Fruit fly (Drosophila melanogaster) whole organism, wandering third instar larva: ENCODE data around the gene CG14294.
A peak's percentile ranks its signal among the peaks of the same experiment; 100 is the strongest.

Experiments
- Abd-B ChIP-seq: fragments of >200 bp; optimal IDR thresholded peaks from 2 replicates; lab custom pipeline; 2017; ENCODE audit warnings: missing biosample characterization, missing genetic modification characterization
- Dfd ChIP-seq: fragments of >200 bp; optimal IDR thresholded peaks from 2 replicates; lab custom pipeline; 2017; ENCODE audit warnings: missing biosample characterization, missing genetic modification characterization
- Hnf4 ChIP-seq: fragments of 200-800 bp; sonication (Bioruptor generic); optimal IDR thresholded peaks from 2 replicates; lab custom pipeline; 2016; ENCODE audit warnings: missing biosample characterization, mild to moderate bottlenecking, missing genetic modification characterization
- Hr78 ChIP-seq: fragments of >200 bp; optimal IDR thresholded peaks from 2 replicates; lab custom pipeline; 2017; ENCODE audit warnings: missing biosample characterization, missing genetic modification characterization
- OdsH ChIP-seq: fragments of 200-800 bp; sonication (Bioruptor generic); optimal IDR thresholded peaks from 2 replicates; lab custom pipeline; 2016; ENCODE audit warnings: missing biosample characterization, mild to moderate bottlenecking, missing genetic modification characterization
- br ChIP-seq: fragments of 200-800 bp; sonication (Bioruptor generic); optimal IDR thresholded peaks from 2 replicates; lab custom pipeline; 2016; ENCODE audit warnings: missing biosample characterization, missing genetic modification characterization
- foxo ChIP-seq, 2 experiments: fragments of 200-800 bp; sonication (Bioruptor generic); optimal IDR thresholded peaks; 2 replicates in 1 of 2; 3 replicates in 1 of 2; lab custom pipeline; 2016 to 2017; ENCODE audit warnings: missing biosample characterization in 2 of 2, missing genetic modification characterization in 2 of 2
- sv ChIP-seq: fragments of 200-800 bp; sonication (Bioruptor generic); optimal IDR thresholded peaks from 3 replicates; lab custom pipeline; 2016; ENCODE audit warnings: missing biosample characterization, missing genetic modification characterization
- usp ChIP-seq: fragments of >200 bp; optimal IDR thresholded peaks from 2 replicates; lab custom pipeline; 2017; ENCODE audit warnings: missing biosample characterization, missing genetic modification characterization

- no peak for TF ChIP-seq OdsH (GFP tag; lab: Kevin White, UChicago)
- no peak for TF ChIP-seq Abd-B (GFP tag; lab: Kevin White, UChicago)
- TF ChIP-seq Hr78 (GFP tag; lab: Kevin White, UChicago) = no peak
- TF ChIP-seq sv = no peak
- no peak for TF ChIP-seq Dfd (GFP tag; lab: Kevin White, UChicago)
- TF ChIP-seq br (GFP tag; lab: Kevin White, UChicago) = no peak
- TF ChIP-seq foxo (GFP tag; optimal IDR thresholded peaks at IDR 0.05; lab: Kevin White, UChicago) = peak in 1 of 2 experiments; percentile 27
- no peak for TF ChIP-seq usp (GFP tag; lab: Kevin White, UChicago)
- peak; percentile 4 for TF ChIP-seq Hnf4 (GFP tag; lab: Kevin White, UChicago)
Observed at dm6 chr3R:18928346-18928917, 26.4 kb upstream of the CG14294 start, which contains the start of gene Mpc1.
